Fruit fly (Drosophila melanogaster): Measurements from ENCODE around the gene tal-2A.

The tal-2A gene

DNA sequence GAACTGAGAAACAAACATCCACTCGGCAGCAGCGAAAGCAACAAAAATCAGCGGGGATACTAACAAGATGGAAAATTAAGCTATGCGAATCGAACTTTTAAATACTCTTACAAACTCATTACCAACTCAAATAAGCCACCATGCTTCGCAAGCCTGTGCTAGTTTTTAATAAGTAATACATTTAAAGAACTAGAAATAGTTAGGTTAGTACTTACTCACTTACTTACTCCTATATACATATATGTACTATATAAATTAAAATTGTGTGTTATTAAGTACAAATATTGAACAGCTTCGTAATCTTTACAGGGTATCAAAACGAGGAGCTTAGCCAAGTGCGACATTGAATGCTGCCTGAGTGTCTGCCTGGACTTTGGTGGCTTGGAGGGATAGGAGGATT, 38.1 kb downstream of the tal-2A start:
- TF ChIP-seq Snoo (tag; optimal IDR thresholded peaks at IDR 0.05), result peak; percentile 26
- peak; percentile 41 for TF ChIP-seq CG9948 (tag; optimal IDR thresholded peaks at IDR 0.05)
- peak; percentile 11 for TF ChIP-seq D1 (tag; optimal IDR thresholded peaks at IDR 0.05)
- no peak for TF ChIP-seq Pif1A (GFP tag; optimal IDR thresholded peaks at IDR 0.05)
- TF ChIP-seq CG32121 (GFP tag; IDR thresholded peaks at IDR 0.05), result no peak
- TF ChIP-seq Ets98B (GFP tag; IDR thresholded peaks at IDR 0.05), result no peak
- TF ChIP-seq CG15710 (tag; optimal IDR thresholded peaks at IDR 0.05), result peak; percentile 61
- TF ChIP-seq CG8301 (tag; optimal IDR thresholded peaks at IDR 0.05), result peak; percentile 11
- peak; percentile 55 for TF ChIP-seq CG14655 (GFP tag; optimal IDR thresholded peaks at IDR 0.05)
- TF ChIP-seq CG17806 (tag; optimal IDR thresholded peaks at IDR 0.05), result peak; percentile 27
- TF ChIP-seq CG8159 (tag; optimal IDR thresholded peaks at IDR 0.05), result peak; percentile 61
- TF ChIP-seq Pif1B (GFP tag; optimal IDR thresholded peaks at IDR 0.05), result no peak
- TF ChIP-seq gl (tag; optimal IDR thresholded peaks at IDR 0.05), result peak; percentile 5
- no peak for TF ChIP-seq fd96Ca (GFP tag; IDR thresholded peaks at IDR 0.05)

DNA sequence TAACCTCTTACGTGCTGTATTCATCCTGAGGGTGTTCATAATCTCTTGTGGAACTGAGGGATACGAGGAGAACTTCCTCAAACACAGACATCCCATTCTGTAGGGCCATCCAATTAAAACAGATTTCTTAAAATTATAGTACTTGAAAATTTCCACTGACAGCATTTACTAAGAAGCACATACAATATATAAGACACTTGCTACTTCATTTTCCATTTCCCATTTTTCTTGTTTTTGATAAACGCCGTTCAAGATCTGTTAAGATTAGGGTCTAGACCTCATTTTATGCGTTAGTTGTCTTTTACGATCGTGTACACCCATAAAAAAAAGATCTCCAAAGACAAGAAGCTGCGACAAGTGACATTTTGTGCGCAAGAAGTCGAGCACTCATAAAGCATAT, 42.4 kb downstream of the tal-2A start, which contains the start of gene CG14362:
TSS of gene CG14362 (minus strand) at position 101 of the 400 bp plus-strand sequence.
- no peak for TF ChIP-seq rn (GFP tag; IDR thresholded peaks at IDR 0.05)
- no peak for TF ChIP-seq CG9948 (tag; optimal IDR thresholded peaks at IDR 0.05)
- no peak for TF ChIP-seq CG17806 (tag; optimal IDR thresholded peaks at IDR 0.05)
- no peak for TF ChIP-seq gl (tag; optimal IDR thresholded peaks at IDR 0.05)

DNA sequence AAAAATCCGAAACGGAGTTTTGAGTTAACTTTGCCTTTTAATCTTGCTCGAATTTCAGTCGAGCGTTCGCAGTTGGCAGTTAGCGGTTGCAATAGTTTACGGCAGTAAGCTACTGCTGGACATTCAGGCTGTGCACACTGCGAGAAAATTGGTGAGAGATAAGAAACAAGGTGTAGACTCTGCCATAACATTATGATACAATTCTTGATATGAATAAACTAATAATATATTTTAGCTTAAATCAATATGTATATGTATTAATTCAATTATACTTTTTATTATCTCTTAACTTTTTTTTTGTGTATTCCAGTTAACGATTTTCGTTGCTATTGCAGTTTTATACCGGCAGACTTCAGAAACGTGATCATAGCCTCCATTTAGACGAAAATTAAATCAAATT, 44.4 kb downstream of the tal-2A start:
- TF ChIP-seq CG4496 (GFP tag; IDR thresholded peaks at IDR 0.05) (peak; percentile 77), rn (GFP tag; IDR thresholded peaks at IDR 0.05) (peak; percentile 52), CG12605 (GFP tag; IDR thresholded peaks at IDR 0.05) (peak; percentile 57), CG10348 (GFP tag; IDR thresholded peaks at IDR 0.05) (0 out of 2 replicates have a peak, but pooled peaks have one; percentile 23), CG13204 (GFP tag; optimal IDR thresholded peaks at IDR 0.05) (no peak), CG8301 (tag; optimal IDR thresholded peaks at IDR 0.05) (peak; percentile 57), Pif1B (GFP tag; optimal IDR thresholded peaks at IDR 0.05) (peak; percentile 42), CG32121 (GFP tag; IDR thresholded peaks at IDR 0.05) (peak; percentile 90), EcR (GFP tag; optimal IDR thresholded peaks at IDR 0.05) (no peak), CG17806 (tag; optimal IDR thresholded peaks at IDR 0.05) (peak; percentile 32), D1 (tag; optimal IDR thresholded peaks at IDR 0.05) (no peak), CG8159 (tag; optimal IDR thresholded peaks at IDR 0.05) (peak; percentile 47), CG9948 (tag; optimal IDR thresholded peaks at IDR 0.05) (peak; percentile 40), CG14655 (GFP tag; optimal IDR thresholded peaks at IDR 0.05) (peak; percentile 54), Ets98B (GFP tag; IDR thresholded peaks at IDR 0.05) (peak; percentile 86), Snoo (tag; optimal IDR thresholded peaks at IDR 0.05) (no peak), Pif1A (GFP tag; optimal IDR thresholded peaks at IDR 0.05) (peak; percentile 50), gl (tag; optimal IDR thresholded peaks at IDR 0.05) (no peak), CG15710 (tag; optimal IDR thresholded peaks at IDR 0.05) (peak; percentile 46), CG34367 (tag; optimal IDR thresholded peaks at IDR 0.05) (no peak), fd96Ca (GFP tag; IDR thresholded peaks at IDR 0.05) (peak; percentile 79)

DNA sequence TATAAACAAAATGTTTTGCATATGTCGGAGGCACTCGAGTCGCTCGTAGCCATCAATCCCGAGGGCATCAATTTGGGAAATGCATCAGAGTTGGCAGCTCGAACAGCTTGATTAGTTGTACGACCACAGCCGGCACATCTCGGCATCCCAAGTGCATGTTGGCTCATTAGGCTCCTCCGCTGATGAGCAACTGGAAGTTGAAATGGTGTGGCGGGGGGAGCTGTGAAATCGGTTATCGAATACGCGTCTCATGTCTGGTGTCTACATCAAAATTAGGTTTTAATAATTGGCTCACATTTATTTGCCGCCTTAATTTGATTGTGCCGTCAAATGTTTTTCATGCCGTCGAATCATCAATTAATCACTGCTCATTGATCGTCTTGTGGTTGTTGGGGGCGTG, 46.3 kb downstream of the tal-2A start:
- no peak for TF ChIP-seq rn (GFP tag; IDR thresholded peaks at IDR 0.05)
- TF ChIP-seq CG8301 (tag; optimal IDR thresholded peaks at IDR 0.05), result no peak
- no peak for TF ChIP-seq Pif1A (GFP tag; optimal IDR thresholded peaks at IDR 0.05)
- TF ChIP-seq CG9948 (tag; optimal IDR thresholded peaks at IDR 0.05), result no peak
- no peak for TF ChIP-seq gl (tag; optimal IDR thresholded peaks at IDR 0.05)
- no peak for TF ChIP-seq CG34367 (tag; optimal IDR thresholded peaks at IDR 0.05)
- no peak for TF ChIP-seq D1 (tag; optimal IDR thresholded peaks at IDR 0.05)
- no peak for TF ChIP-seq CG10348 (GFP tag; IDR thresholded peaks at IDR 0.05)
- TF ChIP-seq fd96Ca (GFP tag; IDR thresholded peaks at IDR 0.05), result no peak

DNA sequence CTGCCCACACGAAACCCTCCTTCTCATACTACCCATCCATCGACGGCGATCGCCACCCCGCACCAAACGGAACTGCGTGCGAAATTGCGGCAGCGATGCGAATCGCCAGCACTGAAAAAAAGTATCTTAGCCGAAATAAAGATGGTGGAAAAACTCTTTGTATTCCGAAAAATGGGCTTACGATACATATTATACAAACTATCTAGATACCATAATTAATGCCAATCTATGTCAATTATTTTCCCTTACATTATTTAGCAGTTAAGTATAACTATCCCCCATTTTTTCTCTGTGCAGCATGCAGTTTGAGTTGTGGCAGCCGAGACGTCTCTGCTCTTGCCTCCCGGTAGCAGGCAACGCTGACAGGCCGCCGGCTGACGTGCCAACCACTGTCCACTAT, 48.9 kb downstream of the tal-2A start:
- TF ChIP-seq CG10348 (GFP tag; IDR thresholded peaks at IDR 0.05) (no peak), CG8301 (tag; optimal IDR thresholded peaks at IDR 0.05) (peak; percentile 57), CG15710 (tag; optimal IDR thresholded peaks at IDR 0.05) (peak; percentile 63), fd96Ca (GFP tag; IDR thresholded peaks at IDR 0.05) (0 out of 3 replicates have a peak, but pooled peaks have one; percentile 28), CG32121 (GFP tag; IDR thresholded peaks at IDR 0.05) (0 out of 2 replicates have a peak, but pooled peaks have one; percentile 38), EcR (GFP tag; optimal IDR thresholded peaks at IDR 0.05) (no peak), CG13204 (GFP tag; optimal IDR thresholded peaks at IDR 0.05) (peak; percentile 68), CG12605 (GFP tag; IDR thresholded peaks at IDR 0.05) (no peak), rn (GFP tag; IDR thresholded peaks at IDR 0.05) (no peak), CG34367 (tag; optimal IDR thresholded peaks at IDR 0.05) (peak; percentile 54), gl (tag; optimal IDR thresholded peaks at IDR 0.05) (no peak), D1 (tag; optimal IDR thresholded peaks at IDR 0.05) (no peak), CG4496 (GFP tag; IDR thresholded peaks at IDR 0.05) (no peak; the same call in 2 of the 3 replicates), Snoo (tag; optimal IDR thresholded peaks at IDR 0.05) (peak; percentile 58), Pif1A (GFP tag; optimal IDR thresholded peaks at IDR 0.05) (peak; percentile 58), CG8159 (tag; optimal IDR thresholded peaks at IDR 0.05) (peak; percentile 65), CG9948 (tag; optimal IDR thresholded peaks at IDR 0.05) (peak; percentile 69), Ets98B (GFP tag; IDR thresholded peaks at IDR 0.05) (peak; percentile 57), CG14655 (GFP tag; optimal IDR thresholded peaks at IDR 0.05) (peak; percentile 72), CG17806 (tag; optimal IDR thresholded peaks at IDR 0.05) (peak; percentile 50), Pif1B (GFP tag; optimal IDR thresholded peaks at IDR 0.05) (peak; percentile 9)

Data from whole organism, pupa.